Fruit fly (Drosophila melanogaster): ENCODE data around the gene CG13010.

Gene CG13010

DNA sequence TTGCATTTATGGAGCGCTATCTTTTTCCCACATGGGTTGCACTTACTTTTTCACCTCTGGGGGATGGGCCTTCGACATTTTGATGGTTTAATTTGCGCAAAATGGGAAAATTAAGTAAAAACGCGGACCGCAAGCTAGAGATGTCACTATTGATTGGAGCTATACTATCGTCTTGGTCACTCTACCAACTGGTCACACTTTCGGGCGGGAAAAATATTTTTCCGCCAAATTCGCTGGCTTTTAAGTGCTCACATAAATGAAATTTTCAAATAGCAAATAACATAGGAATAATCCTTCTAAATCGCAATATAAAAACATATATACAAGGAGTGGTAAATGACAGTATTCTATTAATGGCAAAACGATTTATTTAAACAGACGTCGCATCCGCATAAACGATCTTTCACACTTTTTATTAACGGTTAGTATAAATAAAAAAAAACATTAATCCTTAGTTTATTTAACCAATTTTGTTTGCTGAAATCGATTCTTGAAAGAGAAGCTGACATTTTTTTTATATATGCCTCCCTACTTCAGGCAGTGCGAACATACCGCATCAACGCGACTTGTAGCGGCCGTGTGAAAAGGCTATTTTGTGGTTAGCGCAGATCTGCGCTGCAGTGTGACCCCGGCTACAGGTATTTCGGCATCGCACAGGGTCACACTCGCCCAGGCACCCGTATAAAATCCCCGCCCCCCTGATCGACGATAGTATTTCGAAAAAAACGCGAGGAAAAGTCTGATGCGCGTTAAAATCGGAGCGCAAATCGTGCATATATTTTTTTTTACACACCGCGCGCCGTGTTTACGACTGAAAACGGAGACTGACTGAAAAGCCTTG lies 38.3 kb downstream of the CG13010 start, which contains the start of the genes SNRPG and mthl1 (continued):
- TF ChIP-seq CG2889 (GFP tag; IDR thresholded peaks at IDR 0.05) (peak; percentile 92), z (GFP tag; IDR thresholded peaks at IDR 0.05) (0 out of 3 replicates have a peak, but pooled peaks have one; percentile 16), pan (optimal IDR thresholded peaks at IDR 0.05) (no peak), pan (GFP tag; optimal IDR thresholded peaks at IDR 0.05 in 1 of 2, IDR thresholded peaks at IDR 0.05 in 1 of 2) (peak in 1 of 2 experiments; percentile 95), Dip3 (GFP tag; optimal IDR thresholded peaks at IDR 0.05) (peak; percentile 92), CG42726 (GFP tag; IDR thresholded peaks at IDR 0.05; ENCODE audit: partially characterized antibody) (peak; percentile 80), CG14050 (GFP tag; IDR thresholded peaks at IDR 0.05) (peak; percentile 63), tll (GFP tag; optimal IDR thresholded peaks at IDR 0.05) (peak in 1 of 2 experiments; percentile 62), Fer1 (GFP tag; optimal IDR thresholded peaks at IDR 0.05) (peak; percentile 3), Eip74EF (GFP tag; optimal IDR thresholded peaks at IDR 0.05) (peak in 1 of 2 experiments; percentile 45), fd102C (GFP tag; optimal IDR thresholded peaks at IDR 0.05) (peak; percentile 7), CG6683 (GFP tag; optimal IDR thresholded peaks at IDR 0.05) (no peak), CG1792 (GFP tag; optimal IDR thresholded peaks at IDR 0.05) (peak; percentile 41), gfzf (GFP tag; optimal IDR thresholded peaks at IDR 0.05) (peak; percentile 72), CG5180 (GFP tag; optimal IDR thresholded peaks at IDR 0.05) (peak; percentile 17), Dp (GFP tag; optimal IDR thresholded peaks at IDR 0.05) (peak; percentile 62), yki (optimal IDR thresholded peaks at IDR 0.05) (no peak), Hmx (GFP tag; optimal IDR thresholded peaks at IDR 0.05) (peak; percentile 18), gsb (GFP tag; IDR thresholded peaks at IDR 0.05) (peak; percentile 84), abd-A (tag; optimal IDR thresholded peaks at IDR 0.05) (no peak), so (GFP tag; IDR thresholded peaks at IDR 0.05) (peak; percentile 63; the same call in 2 of the 3 replicates), ci (GFP tag; IDR thresholded peaks at IDR 0.05) (peak; percentile 83), CG4730 (GFP tag; IDR thresholded peaks at IDR 0.05) (peak; percentile 90), gcm2 (GFP tag; optimal IDR thresholded peaks at IDR 0.05) (peak; percentile 41), cato (GFP tag; optimal IDR thresholded peaks at IDR 0.05; ENCODE audit: borderline replicate concordance) (peak; percentile 62), ERR (GFP tag; optimal IDR thresholded peaks at IDR 0.05) (no peak), jumu (GFP tag; optimal IDR thresholded peaks at IDR 0.05) (peak; percentile 86), CG9876 (GFP tag; optimal IDR thresholded peaks at IDR 0.05) (peak; percentile 75), CG4854 (GFP tag; optimal IDR thresholded peaks at IDR 0.05) (peak; percentile 63), Hand (GFP tag; optimal IDR thresholded peaks at IDR 0.05) (no peak), HLH3B (GFP tag; IDR thresholded peaks at IDR 0.05) (peak; percentile 89), Camta (GFP tag; optimal IDR thresholded peaks at IDR 0.05) (no peak), CG8290 (GFP tag; optimal IDR thresholded peaks at IDR 0.05) (no peak), CG8290 (tag; optimal IDR thresholded peaks at IDR 0.05) (peak in 1 of 2 experiments; percentile 82), CG13296 (GFP tag; optimal IDR thresholded peaks at IDR 0.05) (peak; percentile 48), CG17328 (GFP tag; IDR thresholded peaks at IDR 0.05) (peak; percentile 88), Adf1 (GFP tag; IDR thresholded peaks at IDR 0.05) (peak; percentile 68), dmrt99B (tag; optimal IDR thresholded peaks at IDR 0.05) (peak; percentile 74), sr (GFP tag; IDR thresholded peaks at IDR 0.05) (peak; percentile 71; the same call in 1 of the 3 replicates), twi (tag; optimal IDR thresholded peaks at IDR 0.05) (no peak), CG31224 (GFP tag; IDR thresholded peaks at IDR 0.05) (peak; percentile 83), Poxn (GFP tag; IDR thresholded peaks at IDR 0.05) (peak; percentile 65), Bgb (GFP tag; IDR thresholded peaks at IDR 0.05; ENCODE audit: partially characterized antibody) (peak; percentile 69), Dfd (GFP tag; optimal IDR thresholded peaks at IDR 0.05) (peak in 1 of 2 experiments; percentile 65), Doc2 (GFP tag; IDR thresholded peaks at IDR 0.05) (peak; percentile 53; the same call in 1 of the 2 replicates), CG11723 (GFP tag; optimal IDR thresholded peaks at IDR 0.05) (peak; percentile 52), ind (GFP tag; optimal IDR thresholded peaks at IDR 0.05) (peak; percentile 88), CG17912 (GFP tag; optimal IDR thresholded peaks at IDR 0.05) (no peak), Sin3A (optimal IDR thresholded peaks at IDR 0.05) (peak; percentile 74), kay (GFP tag; optimal IDR thresholded peaks at IDR 0.05) (peak; percentile 29)

All from whole organism, embryonic.